Worm (Caenorhabditis elegans): ENCODE results near the gene mmab-1.

mmab-1 gene

ce11 chrIII:4906365-4906764 is 15.5 kb downstream of the mmab-1 start:
- TF ChIP-seq cnd-1 (tag; optimal IDR thresholded peaks at IDR 0.05) (no peak), nhr-2 (tag; optimal IDR thresholded peaks at IDR 0.05) (no peak), lin-32 (GFP tag; optimal IDR thresholded peaks at IDR 0.05) (no peak), lsy-2 (tag; optimal IDR thresholded peaks at IDR 0.05) (no peak), sptf-1 (tag; optimal IDR thresholded peaks at IDR 0.05) (no peak), sem-2 (GFP tag; optimal IDR thresholded peaks at IDR 0.05) (no peak), unc-39 (tag; optimal IDR thresholded peaks at IDR 0.05) (no peak)

- TF ChIP-seq hlh-1 (tag; optimal IDR thresholded peaks at IDR 0.05) (peak; percentile 37), mep-1 (tag; optimal IDR thresholded peaks at IDR 0.05) (peak; percentile 18), ces-1 (GFP tag; optimal IDR thresholded peaks at IDR 0.05) (peak; percentile 2), bed-3 (GFP tag; optimal IDR thresholded peaks at IDR 0.05) (no peak), ceh-83 (GFP tag; optimal IDR thresholded peaks at IDR 0.05) (peak; percentile 43), ztf-11 (tag; optimal IDR thresholded peaks at IDR 0.05) (no peak), sptf-1 (tag; optimal IDR thresholded peaks at IDR 0.05) (peak; percentile 26), mab-5 (tag; optimal IDR thresholded peaks at IDR 0.05) (no peak), pha-4 (tag; optimal IDR thresholded peaks at IDR 0.05) (no peak), nhr-237 (tag; optimal IDR thresholded peaks at IDR 0.05) (no peak), lin-32 (GFP tag; optimal IDR thresholded peaks at IDR 0.05) (peak; percentile 2), nhr-76 (tag; optimal IDR thresholded peaks at IDR 0.05) (no peak), ceh-43 (GFP tag; optimal IDR thresholded peaks at IDR 0.05) (peak; percentile 19), unc-120 (tag; optimal IDR thresholded peaks at IDR 0.05; ENCODE audit: poor library complexity, severe bottlenecking) (peak; percentile 92), sem-2 (GFP tag; optimal IDR thresholded peaks at IDR 0.05) (no peak)
Measured at ce11 chrIII:4905405-4905804, 16.5 kb downstream of the mmab-1 start, which contains the start of gene F26F4.8. Gene F26F4.8, minus strand, starts transcription at chrIII:4905473.

ce11 chrIII:4903784-4904183 is 18.1 kb downstream of the mmab-1 start, which contains the start of gene kbp-2:
Gene kbp-2, minus strand, starts transcription at chrIII:4903884.
- TF ChIP-seq cnd-1 (tag; optimal IDR thresholded peaks at IDR 0.05), result no peak
- no peak for TF ChIP-seq mls-2 (tag; optimal IDR thresholded peaks at IDR 0.05)
- TF ChIP-seq hlh-1 (tag; optimal IDR thresholded peaks at IDR 0.05), result no peak
- TF ChIP-seq M03D4.4 (tag; optimal IDR thresholded peaks at IDR 0.05), result no peak
- no peak for TF ChIP-seq ham-2 (GFP tag; optimal IDR thresholded peaks at IDR 0.05)
- no peak for TF ChIP-seq flh-1 (GFP tag; optimal IDR thresholded peaks at IDR 0.05)
- no peak for TF ChIP-seq ces-1 (GFP tag; optimal IDR thresholded peaks at IDR 0.05)
- no peak for TF ChIP-seq nhr-2 (tag; optimal IDR thresholded peaks at IDR 0.05)
- no peak for TF ChIP-seq tbx-8 (GFP tag; optimal IDR thresholded peaks at IDR 0.05)
- TF ChIP-seq mep-1 (tag; optimal IDR thresholded peaks at IDR 0.05), result no peak
- TF ChIP-seq sptf-1 (tag; optimal IDR thresholded peaks at IDR 0.05), result no peak
- no peak for TF ChIP-seq elt-3 (tag; optimal IDR thresholded peaks at IDR 0.05)
- no peak for TF ChIP-seq mab-5 (tag; optimal IDR thresholded peaks at IDR 0.05)
- TF ChIP-seq zip-8 (tag; optimal IDR thresholded peaks at IDR 0.05), result no peak
- no peak for TF ChIP-seq elt-1 (tag; optimal IDR thresholded peaks at IDR 0.05; ENCODE audit: borderline replicate concordance, insufficient read depth)
- no peak for TF ChIP-seq unc-120 (tag; optimal IDR thresholded peaks at IDR 0.05; ENCODE audit: poor library complexity, severe bottlenecking)
- TF ChIP-seq blmp-1 (tag; optimal IDR thresholded peaks at IDR 0.05), result no peak
- no peak for TF ChIP-seq drap-1 (GFP tag; optimal IDR thresholded peaks at IDR 0.05)
- TF ChIP-seq nhr-12 (tag; optimal IDR thresholded peaks at IDR 0.05), result no peak

ce11 chrIII:4900260-4900659 is 21.7 kb downstream of the mmab-1 start, which contains the start of gene tag-340:
Gene tag-340, plus strand, starts transcription at chrIII:4900508.
- TF ChIP-seq pha-4 (tag; optimal IDR thresholded peaks at IDR 0.05) (no peak), mls-2 (tag; optimal IDR thresholded peaks at IDR 0.05) (no peak), zip-8 (tag; optimal IDR thresholded peaks at IDR 0.05) (no peak), unc-62 (GFP tag; optimal IDR thresholded peaks at IDR 0.05) (no peak), nhr-76 (tag; optimal IDR thresholded peaks at IDR 0.05) (no peak), sem-2 (GFP tag; optimal IDR thresholded peaks at IDR 0.05) (no peak), bed-3 (GFP tag; optimal IDR thresholded peaks at IDR 0.05) (no peak), ceh-43 (GFP tag; optimal IDR thresholded peaks at IDR 0.05) (no peak), cnd-1 (tag; optimal IDR thresholded peaks at IDR 0.05) (no peak), blmp-1 (tag; optimal IDR thresholded peaks at IDR 0.05) (no peak), lin-13 (tag; optimal IDR thresholded peaks at IDR 0.05) (no peak), elt-1 (tag; optimal IDR thresholded peaks at IDR 0.05; ENCODE audit: borderline replicate concordance, insufficient read depth) (no peak), drap-1 (GFP tag; optimal IDR thresholded peaks at IDR 0.05) (no peak), nhr-28 (tag; optimal IDR thresholded peaks at IDR 0.05) (no peak), ceh-39 (tag; optimal IDR thresholded peaks at IDR 0.05) (no peak)
